Worm (Caenorhabditis elegans) whole organism, L4 larva: Measurements from ENCODE around the gene sre-50.

Experiments
- ceh-82 ChIP-seq: sonication (generic microtip); optimal IDR thresholded peaks from 2 replicates; lab custom pipeline; 2017; ENCODE audit warnings: missing biosample characterization, missing genetic modification characterization
- ces-1 ChIP-seq: fragments of 150-350 bp; sonication (generic microtip); optimal IDR thresholded peaks from 4 replicates; lab custom pipeline; 2014; ENCODE audit warnings: missing biosample characterization, missing genetic modification reagents, missing genetic modification characterization
- dpl-1 ChIP-seq: fragments of 150-350 bp; optimal IDR thresholded peaks from 2 replicates; lab custom pipeline; 2014; ENCODE audit warnings: missing biosample characterization, missing genetic modification reagents, missing genetic modification characterization
- lsy-2 ChIP-seq, 2 experiments: fragments of 150-350 bp in 1 of 2; sonication (generic microtip) in 1 of 2; optimal IDR thresholded peaks; 2 replicates each; lab custom pipeline; 2014 to 2017; ENCODE audit warnings: missing biosample characterization in 2 of 2, missing genetic modification characterization in 2 of 2
- madf-9 ChIP-seq: fragments of 200-800 bp; sonication (Bioruptor generic); conservative IDR thresholded peaks from 2 replicates; pipeline ENCODE4 v1.3.6; 2022; ENCODE audit warnings: missing genetic modification reagents, missing genetic modification characterization, missing compliant biosample characterization
- skn-1 ChIP-seq: fragments of 150-350 bp; optimal IDR thresholded peaks from 2 replicates; lab custom pipeline; 2014; ENCODE audit warnings: missing biosample characterization, missing genetic modification characterization

- TF ChIP-seq lsy-2 (tag; optimal IDR thresholded peaks at IDR 0.05; lab: Kevin White, UChicago) (no peak), ceh-82 (tag; lab: Kevin White, UChicago) (no peak), skn-1 (tag; lab: Kevin White, UChicago) (no peak), dpl-1 (GFP tag; lab: Kevin White, UChicago) (no peak), ces-1 (GFP tag; lab: Kevin White, UChicago) (no peak), madf-9 (GFP tag; lab: Robert Waterston, UW) (no peak)
Observed at ce11 chrII:12257095-12257494, 46.2 kb upstream of the sre-50 start.
